Worm (Caenorhabditis elegans): Measurements from ENCODE around the gene cah-1.

cah-1 gene

ce11 chrIII:5094506-5094905, 9.1 kb upstream of the cah-1 start, which contains the start of gene F54D8.10:
Gene F54D8.10 (plus strand): TSS chrIII:5094806.
- TF ChIP-seq cog-1 (tag; optimal IDR thresholded peaks at IDR 0.05) (no peak), flt-1 (GFP tag; IDR thresholded peaks at IDR 0.05) (no peak), ztf-23 (GFP tag; IDR thresholded peaks at IDR 0.05) (no peak), tab-1 (GFP tag; IDR thresholded peaks at IDR 0.05) (no peak), T22C8.4 (GFP tag; IDR thresholded peaks at IDR 0.05) (no peak), med-1 (GFP tag; optimal IDR thresholded peaks at IDR 0.05; ENCODE audit: insufficient read depth) (no peak), klf-2 (GFP tag; conservative IDR thresholded peaks at IDR 0.05) (no peak), ztf-29 (GFP tag; IDR thresholded peaks at IDR 0.05) (no peak)

- TF ChIP-seq flt-1 (GFP tag; IDR thresholded peaks at IDR 0.05) (no peak), T22C8.4 (GFP tag; IDR thresholded peaks at IDR 0.05) (no peak), ztf-29 (GFP tag; IDR thresholded peaks at IDR 0.05) (no peak), tab-1 (GFP tag; IDR thresholded peaks at IDR 0.05) (no peak), cog-1 (tag; optimal IDR thresholded peaks at IDR 0.05) (no peak), ref-1 (GFP tag; conservative IDR thresholded peaks at IDR 0.05) (no peak), ztf-23 (GFP tag; IDR thresholded peaks at IDR 0.05) (no peak), med-1 (GFP tag; optimal IDR thresholded peaks at IDR 0.05; ENCODE audit: insufficient read depth) (no peak), klf-2 (GFP tag; conservative IDR thresholded peaks at IDR 0.05) (no peak)
Observed at ce11 chrIII:5092345-5092744, 6.9 kb upstream of the cah-1 start.

- TF ChIP-seq ref-1 (GFP tag; conservative IDR thresholded peaks at IDR 0.05), result no peak
- no peak for TF ChIP-seq klf-2 (GFP tag; conservative IDR thresholded peaks at IDR 0.05)
- TF ChIP-seq tab-1 (GFP tag; IDR thresholded peaks at IDR 0.05), result no peak
- no peak for TF ChIP-seq ztf-29 (GFP tag; IDR thresholded peaks at IDR 0.05)
- no peak for TF ChIP-seq cog-1 (tag; optimal IDR thresholded peaks at IDR 0.05)
- TF ChIP-seq flt-1 (GFP tag; IDR thresholded peaks at IDR 0.05), result no peak
- TF ChIP-seq T22C8.4 (GFP tag; IDR thresholded peaks at IDR 0.05), result no peak
- TF ChIP-seq ztf-23 (GFP tag; IDR thresholded peaks at IDR 0.05), result no peak
- no peak for TF ChIP-seq med-1 (GFP tag; optimal IDR thresholded peaks at IDR 0.05; ENCODE audit: insufficient read depth)
Observed at ce11 chrIII:5089489-5089888, 4.1 kb upstream of the cah-1 start.

ce11 chrIII:5083304-5083703, 2.1 kb downstream of the cah-1 start:
- TF ChIP-seq ztf-23 (GFP tag; IDR thresholded peaks at IDR 0.05), result no peak
- TF ChIP-seq ref-1 (GFP tag; conservative IDR thresholded peaks at IDR 0.05), result no peak
- TF ChIP-seq flt-1 (GFP tag; IDR thresholded peaks at IDR 0.05), result no peak
- TF ChIP-seq tab-1 (GFP tag; IDR thresholded peaks at IDR 0.05), result no peak
- TF ChIP-seq T22C8.4 (GFP tag; IDR thresholded peaks at IDR 0.05), result no peak
- no peak for TF ChIP-seq ztf-29 (GFP tag; IDR thresholded peaks at IDR 0.05)
- no peak for TF ChIP-seq klf-2 (GFP tag; conservative IDR thresholded peaks at IDR 0.05)
- TF ChIP-seq med-1 (GFP tag; optimal IDR thresholded peaks at IDR 0.05; ENCODE audit: insufficient read depth), result no peak
- TF ChIP-seq cog-1 (tag; optimal IDR thresholded peaks at IDR 0.05), result no peak

ce11 chrIII:5081573-5081823, 3.9 kb downstream of the cah-1 start, which contains the start of gene cox-6A:
Gene cox-6A (plus strand): TSS chrIII:5081724.
- TF ChIP-seq ztf-29 (GFP tag; IDR thresholded peaks at IDR 0.05) (no peak), med-1 (GFP tag; optimal IDR thresholded peaks at IDR 0.05; ENCODE audit: insufficient read depth) (no peak), flt-1 (GFP tag; IDR thresholded peaks at IDR 0.05) (no peak), klf-2 (GFP tag; conservative IDR thresholded peaks at IDR 0.05) (no peak), ref-1 (GFP tag; conservative IDR thresholded peaks at IDR 0.05) (no peak), ztf-23 (GFP tag; IDR thresholded peaks at IDR 0.05) (no peak), tab-1 (GFP tag; IDR thresholded peaks at IDR 0.05) (no peak), cog-1 (tag; optimal IDR thresholded peaks at IDR 0.05) (no peak), T22C8.4 (GFP tag; IDR thresholded peaks at IDR 0.05) (no peak)

- TF ChIP-seq cog-1 (tag; optimal IDR thresholded peaks at IDR 0.05), result peak; percentile 79
- TF ChIP-seq ref-1 (GFP tag; conservative IDR thresholded peaks at IDR 0.05), result peak; percentile 62
- TF ChIP-seq tab-1 (GFP tag; IDR thresholded peaks at IDR 0.05), result peak; percentile 85
- TF ChIP-seq klf-2 (GFP tag; conservative IDR thresholded peaks at IDR 0.05), result peak; percentile 74
- peak; percentile 68 for TF ChIP-seq ztf-29 (GFP tag; IDR thresholded peaks at IDR 0.05)
- TF ChIP-seq ztf-23 (GFP tag; IDR thresholded peaks at IDR 0.05), result peak; percentile 78
- TF ChIP-seq med-1 (GFP tag; optimal IDR thresholded peaks at IDR 0.05; ENCODE audit: insufficient read depth), result peak; percentile 15
- peak; percentile 73 for TF ChIP-seq T22C8.4 (GFP tag; IDR thresholded peaks at IDR 0.05)
- TF ChIP-seq flt-1 (GFP tag; IDR thresholded peaks at IDR 0.05), result peak; percentile 90
Observed at ce11 chrIII:5080700-5081572, 4.5 kb downstream of the cah-1 start.

ce11 chrIII:5078062-5078461, 7.4 kb downstream of the cah-1 start:
- TF ChIP-seq ref-1 (GFP tag; conservative IDR thresholded peaks at IDR 0.05), result no peak
- TF ChIP-seq ztf-23 (GFP tag; IDR thresholded peaks at IDR 0.05), result no peak
- no peak for TF ChIP-seq flt-1 (GFP tag; IDR thresholded peaks at IDR 0.05)
- TF ChIP-seq tab-1 (GFP tag; IDR thresholded peaks at IDR 0.05), result no peak

ce11 chrIII:5077150-5077814, 8.1 kb downstream of the cah-1 start, which contains the start of gene alh-1:
Gene alh-1 (plus strand): TSS chrIII:5077764.
- TF ChIP-seq ref-1 (GFP tag; conservative IDR thresholded peaks at IDR 0.05) (no peak), med-1 (GFP tag; optimal IDR thresholded peaks at IDR 0.05; ENCODE audit: insufficient read depth) (no peak), ztf-23 (GFP tag; IDR thresholded peaks at IDR 0.05) (no peak), T22C8.4 (GFP tag; IDR thresholded peaks at IDR 0.05) (no peak), klf-2 (GFP tag; conservative IDR thresholded peaks at IDR 0.05) (no peak), tab-1 (GFP tag; IDR thresholded peaks at IDR 0.05) (no peak), flt-1 (GFP tag; IDR thresholded peaks at IDR 0.05) (no peak), cog-1 (tag; optimal IDR thresholded peaks at IDR 0.05) (no peak), ztf-29 (GFP tag; IDR thresholded peaks at IDR 0.05) (no peak)

ce11 chrIII:5076569-5076968, 8.9 kb downstream of the cah-1 start:
- TF ChIP-seq med-1 (GFP tag; optimal IDR thresholded peaks at IDR 0.05; ENCODE audit: insufficient read depth) (no peak), ztf-23 (GFP tag; IDR thresholded peaks at IDR 0.05) (no peak), klf-2 (GFP tag; conservative IDR thresholded peaks at IDR 0.05) (no peak), ztf-29 (GFP tag; IDR thresholded peaks at IDR 0.05) (no peak), tab-1 (GFP tag; IDR thresholded peaks at IDR 0.05) (no peak), ref-1 (GFP tag; conservative IDR thresholded peaks at IDR 0.05) (no peak), cog-1 (tag; optimal IDR thresholded peaks at IDR 0.05) (no peak), flt-1 (GFP tag; IDR thresholded peaks at IDR 0.05) (no peak)

Measured in whole organism, midembryonic.